Worm (Caenorhabditis elegans) whole organism, early embryonic: ENCODE measurements around the gene srx-59.

Source experiments
- sea-1 ChIP-seq: fragments of 200-800 bp; sonication (Bioruptor generic); conservative IDR thresholded peaks from 2 replicates; pipeline ENCODE4 v1.3.6; 2022; ENCODE audit warnings: missing genetic modification characterization, missing compliant biosample characterization
- tbx-11 ChIP-seq: fragments of 200-800 bp; sonication (Bioruptor generic); IDR thresholded peaks from 2 replicates; pipeline ENCODE4 v1.3.6; 2022; ENCODE audit warnings: missing genetic modification characterization, missing compliant biosample characterization
- tbx-37 ChIP-seq: fragments of 200-800 bp; sonication (Bioruptor generic); conservative IDR thresholded peaks from 2 replicates; pipeline ENCODE4 v1.3.6; 2022; ENCODE audit warnings: missing genetic modification reagents, missing genetic modification characterization, missing compliant biosample characterization

DNA sequence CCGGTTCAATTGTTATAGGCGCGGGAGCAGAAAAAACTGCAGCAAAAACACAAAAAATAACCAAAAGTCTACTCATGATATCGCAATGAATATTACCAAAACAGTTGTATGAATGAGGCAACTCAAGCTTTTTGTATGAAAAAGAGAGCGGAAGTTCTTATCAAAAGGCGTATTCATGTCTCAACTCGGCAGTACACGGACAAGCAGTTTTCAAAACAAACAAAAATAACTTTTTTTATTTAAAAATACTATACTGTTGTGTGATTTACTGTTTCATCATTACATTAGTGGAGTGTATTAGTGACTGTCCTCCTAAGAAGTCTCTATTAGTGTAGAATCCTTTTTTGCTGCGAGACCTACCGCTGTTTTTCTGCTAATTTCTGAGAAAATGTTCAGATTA is 24.2 kb upstream of the srx-59 start, which contains the start of gene Y57E12B.4:
- no peak for TF ChIP-seq sea-1 (GFP tag; lab: Robert Waterston, UW)
- no peak for TF ChIP-seq tbx-11
- TF ChIP-seq tbx-37 (GFP tag; lab: Robert Waterston, UW): no peak
